Fruit fly (Drosophila melanogaster) whole organism, embryonic: ENCODE measurements around the gene CG43208.
A peak's percentile ranks its signal among the peaks of the same experiment; 100 is the strongest.

Experiments used
- CG10209 ChIP-seq: fragments of 200-800 bp; sonication (Bioruptor generic); optimal IDR thresholded peaks from 3 replicates; lab custom pipeline; 2017; ENCODE audit warnings: missing biosample characterization, mild to moderate bottlenecking, missing genetic modification characterization, missing genetic modification reagents
- CG11456 ChIP-seq: fragments of 200-800 bp; sonication (Bioruptor generic); IDR thresholded peaks from 3 replicates; pipeline ENCODE4 v1.3.6; 2022; ENCODE audit warnings: missing biosample characterization, missing genetic modification characterization
- CG12299 ChIP-seq: fragments of 200-800 bp; sonication (Bioruptor generic); optimal IDR thresholded peaks from 2 replicates; lab custom pipeline; 2018; ENCODE audit warnings: missing biosample characterization, mild to moderate bottlenecking, missing genetic modification characterization
- CG12659 ChIP-seq: fragments of 200-800 bp; sonication (Bioruptor generic); optimal IDR thresholded peaks from 3 replicates; lab custom pipeline; 2017; ENCODE audit warnings: mild to moderate bottlenecking, missing biosample characterization, missing genetic modification reagents, missing genetic modification characterization
- CG12744 ChIP-seq: fragments of 200-800 bp; sonication (Bioruptor generic); optimal IDR thresholded peaks from 2 replicates; lab custom pipeline; 2016; ENCODE audit warnings: missing biosample characterization, missing genetic modification characterization
- CG13287 ChIP-seq: fragments of 200-800 bp; sonication (Bioruptor generic); IDR thresholded peaks from 2 replicates; pipeline ENCODE4 v1.3.6; 2022; ENCODE audit warnings: missing biosample characterization, missing genetic modification characterization; ENCODE audit not compliant: partially characterized antibody
- CG13624 ChIP-seq: fragments of 200-800 bp; sonication (Bioruptor generic); optimal IDR thresholded peaks from 2 replicates; lab custom pipeline; 2016; ENCODE audit warnings: missing biosample characterization, missing genetic modification characterization
- CG15073 ChIP-seq: fragments of 200-800 bp; sonication (Bioruptor generic); optimal IDR thresholded peaks from 2 replicates; lab custom pipeline; 2016; ENCODE audit warnings: missing biosample characterization, missing genetic modification characterization
- CG15514 ChIP-seq: fragments of 200-800 bp; sonication (Bioruptor generic); optimal IDR thresholded peaks from 3 replicates; lab custom pipeline; 2017; ENCODE audit warnings: missing biosample characterization, missing genetic modification characterization, mild to moderate bottlenecking, moderate library complexity, missing genetic modification reagents
- CG17361 ChIP-seq: fragments of 200-800 bp; sonication (Bioruptor generic); IDR thresholded peaks from 3 replicates; pipeline ENCODE4 v1.3.6; 2022; ENCODE audit warnings: missing biosample characterization, missing genetic modification characterization
- CG17912 ChIP-seq: fragments of 200-800 bp; sonication (Bioruptor generic); optimal IDR thresholded peaks from 2 replicates; lab custom pipeline; 2018; ENCODE audit warnings: missing biosample characterization, mild to moderate bottlenecking, missing genetic modification characterization
- CG2712 ChIP-seq: fragments of 200-800 bp; optimal IDR thresholded peaks from 3 replicates; lab custom pipeline; 2019; ENCODE audit warnings: missing biosample characterization, mild to moderate bottlenecking, missing genetic modification characterization, moderate library complexity
- CG3163 ChIP-seq: fragments of 200-800 bp; sonication (Bioruptor generic); optimal IDR thresholded peaks from 3 replicates; lab custom pipeline; 2016; ENCODE audit warnings: missing biosample characterization, missing genetic modification characterization
- CG32767 ChIP-seq: fragments of 200-800 bp; sonication (Bioruptor generic); IDR thresholded peaks from 2 replicates; pipeline ENCODE4 v1.3.6; 2022; ENCODE audit warnings: missing biosample characterization, missing genetic modification characterization
- CG4404 ChIP-seq: fragments of 200-800 bp; sonication (Bioruptor generic); IDR thresholded peaks from 2 replicates; pipeline ENCODE4 v1.3.6; 2022; ENCODE audit warnings: missing biosample characterization, missing genetic modification characterization
- CG5953 ChIP-seq: fragments of 200-800 bp; sonication (Bioruptor generic); IDR thresholded peaks from 2 replicates; pipeline ENCODE4 v1.3.6; 2022; ENCODE audit warnings: missing biosample characterization, missing genetic modification characterization
- CG6272 ChIP-seq: fragments of 200-800 bp; sonication (Bioruptor generic); IDR thresholded peaks from 2 replicates; pipeline ENCODE4 v1.3.6; 2022; ENCODE audit warnings: missing biosample characterization, missing genetic modification characterization
- CG6813 ChIP-seq: fragments of 200-800 bp; sonication (Bioruptor generic); optimal IDR thresholded peaks from 2 replicates; lab custom pipeline; 2017; ENCODE audit warnings: missing biosample characterization, missing genetic modification characterization, mild to moderate bottlenecking, moderate library complexity, missing genetic modification reagents
- CG7839 ChIP-seq: fragments of 200-800 bp; sonication (Bioruptor generic); optimal IDR thresholded peaks from 3 replicates; lab custom pipeline; 2018; ENCODE audit warnings: missing biosample characterization, mild to moderate bottlenecking, missing genetic modification characterization, moderate library complexity
- CG9727 ChIP-seq: fragments of 200-800 bp; sonication (Bioruptor generic); optimal IDR thresholded peaks from 3 replicates; lab custom pipeline; 2017; ENCODE audit warnings: missing biosample characterization, mild to moderate bottlenecking, missing genetic modification characterization
- CTCF ChIP-seq: fragments of 200-800 bp; sonication (Bioruptor generic); optimal IDR thresholded peaks from 2 replicates; lab custom pipeline; 2017; ENCODE audit warnings: missing biosample characterization, mild to moderate bottlenecking, missing genetic modification characterization, moderate library complexity
- ERR ChIP-seq: fragments of 200-800 bp; sonication (Bioruptor generic); optimal IDR thresholded peaks from 2 replicates; lab custom pipeline; 2016; ENCODE audit warnings: missing biosample characterization, missing genetic modification characterization
- Eip74EF ChIP-seq, 2 experiments: fragments of 200-800 bp in 1 of 2; fragments of >200 bp in 1 of 2; sonication (Bioruptor generic) in 1 of 2; optimal IDR thresholded peaks; 2 replicates each; lab custom pipeline; 2017 to 2019; ENCODE audit warnings: missing biosample characterization in 2 of 2, missing genetic modification characterization in 2 of 2, mild to moderate bottlenecking in 1 of 2, moderate library complexity in 1 of 2
- Ets97D ChIP-seq: fragments of 200-800 bp; sonication (Bioruptor generic); optimal IDR thresholded peaks from 3 replicates; lab custom pipeline; 2016; ENCODE audit warnings: missing biosample characterization, missing genetic modification characterization
- Hand ChIP-seq: fragments of 200-800 bp; sonication (Bioruptor generic); optimal IDR thresholded peaks from 2 replicates; lab custom pipeline; 2017; ENCODE audit warnings: mild to moderate bottlenecking, missing biosample characterization, missing genetic modification reagents, missing genetic modification characterization
- MBD-R2 ChIP-seq: fragments of 200-800 bp; sonication (Bioruptor generic); IDR thresholded peaks from 2 replicates; pipeline ENCODE4 v1.3.6; 2022; ENCODE audit warnings: missing biosample characterization, missing genetic modification characterization
- NC2β ChIP-seq: fragments of 200-800 bp; sonication (Bioruptor generic); optimal IDR thresholded peaks from 2 replicates; lab custom pipeline; 2016; ENCODE audit warnings: missing biosample characterization, missing genetic modification characterization
- Neu2 ChIP-seq: fragments of 200-800 bp; sonication (Bioruptor generic); optimal IDR thresholded peaks from 3 replicates; lab custom pipeline; 2016; ENCODE audit warnings: missing biosample characterization, missing genetic modification characterization, borderline replicate concordance
- NfI ChIP-seq: fragments of 200-800 bp; sonication (Bioruptor generic); optimal IDR thresholded peaks from 3 replicates; lab custom pipeline; 2018; ENCODE audit warnings: missing biosample characterization, mild to moderate bottlenecking, missing genetic modification characterization, moderate library complexity
- Ravus ChIP-seq: fragments of 200-800 bp; sonication (Bioruptor generic); IDR thresholded peaks from 2 replicates; pipeline ENCODE4 v1.3.6; 2022; ENCODE audit warnings: missing biosample characterization, missing genetic modification characterization
- Rx ChIP-seq: fragments of 200-800 bp; sonication (Bioruptor generic); IDR thresholded peaks from 2 replicates; pipeline ENCODE4 v1.3.6; 2022; ENCODE audit warnings: missing biosample characterization, missing genetic modification characterization
- Sox102F ChIP-seq: fragments of 200-800 bp; sonication (Bioruptor generic); optimal IDR thresholded peaks from 2 replicates; lab custom pipeline; 2018; ENCODE audit warnings: missing biosample characterization, mild to moderate bottlenecking, missing genetic modification characterization, moderate library complexity
- YL-1 ChIP-seq: fragments of 200-800 bp; sonication (Bioruptor generic); optimal IDR thresholded peaks from 3 replicates; lab custom pipeline; 2017; ENCODE audit warnings: missing biosample characterization, mild to moderate bottlenecking, missing genetic modification characterization
- ara ChIP-seq: fragments of 200-800 bp; sonication (Bioruptor generic); IDR thresholded peaks from 2 replicates; pipeline ENCODE4 v1.3.6; 2022; ENCODE audit warnings: missing biosample characterization, missing genetic modification characterization
- dmrt99B ChIP-seq: fragments of 200-800 bp; sonication (Bioruptor generic); optimal IDR thresholded peaks from 2 replicates; lab custom pipeline; 2018; ENCODE audit warnings: missing biosample characterization, mild to moderate bottlenecking, missing genetic modification characterization, moderate library complexity
- fd102C ChIP-seq: fragments of 200-800 bp; sonication (Bioruptor generic); optimal IDR thresholded peaks from 2 replicates; lab custom pipeline; 2018; ENCODE audit warnings: missing biosample characterization, mild to moderate bottlenecking, missing genetic modification characterization, moderate library complexity
- fd64A ChIP-seq: fragments of 200-800 bp; sonication (Bioruptor generic); optimal IDR thresholded peaks from 3 replicates; lab custom pipeline; 2018; ENCODE audit warnings: missing biosample characterization, mild to moderate bottlenecking, missing genetic modification characterization
- kah ChIP-seq: fragments of 200-800 bp; sonication (Bioruptor generic); optimal IDR thresholded peaks from 2 replicates; lab custom pipeline; 2018; ENCODE audit warnings: missing biosample characterization, mild to moderate bottlenecking, missing genetic modification characterization
- knrl ChIP-seq: fragments of 200-800 bp; sonication (Bioruptor generic); IDR thresholded peaks from 3 replicates; pipeline ENCODE4 v1.3.6; 2022; ENCODE audit warnings: missing biosample characterization, missing genetic modification characterization; ENCODE audit not compliant: partially characterized antibody
- lmd ChIP-seq: fragments of 200-800 bp; sonication (Bioruptor generic); IDR thresholded peaks from 2 replicates; pipeline ENCODE4 v1.3.6; 2022; ENCODE audit warnings: missing biosample characterization, missing genetic modification characterization
- mam ChIP-seq: fragments of 200-800 bp; sonication (Bioruptor generic); optimal IDR thresholded peaks from 3 replicates; lab custom pipeline; 2016; ENCODE audit warnings: missing biosample characterization, missing genetic modification characterization
- sc ChIP-seq, 3 experiments: fragments of >200 bp in 2 of 3; fragments of 200-800 bp in 1 of 3; sonication (Bioruptor generic) in 1 of 3; optimal IDR thresholded peaks; 2 replicates in 2 of 3; 3 replicates in 1 of 3; lab custom pipeline; 2017; ENCODE audit warnings: mild to moderate bottlenecking in 1 of 3, missing biosample characterization in 1 of 3, missing genetic modification characterization in 1 of 3, missing genetic modification reagents in 1 of 3
- scrt ChIP-seq: fragments of 200-800 bp; sonication (Bioruptor generic); optimal IDR thresholded peaks from 2 replicates; lab custom pipeline; 2018; ENCODE audit warnings: missing biosample characterization, mild to moderate bottlenecking, missing genetic modification characterization, moderate library complexity
- slbo ChIP-seq: fragments of 200-800 bp; sonication (Bioruptor generic); IDR thresholded peaks from 2 replicates; pipeline ENCODE4 v1.3.6; 2022; ENCODE audit warnings: missing biosample characterization, missing genetic modification characterization
- stc ChIP-seq: fragments of 200-800 bp; sonication (Bioruptor generic); IDR thresholded peaks from 2 replicates; pipeline ENCODE4 v1.3.6; 2022; ENCODE audit warnings: missing biosample characterization, missing genetic modification characterization
- tin ChIP-seq: fragments of 200-800 bp; sonication (Bioruptor generic); optimal IDR thresholded peaks from 3 replicates; lab custom pipeline; 2016; ENCODE audit warnings: missing biosample characterization, missing genetic modification characterization
- ttk ChIP-seq: fragments of 200-800 bp; sonication (Bioruptor generic); IDR thresholded peaks from 2 replicates; pipeline ENCODE4 v2.1.2; 2022; ENCODE audit warnings: missing biosample characterization, missing genetic modification characterization
- unpg ChIP-seq: fragments of 200-800 bp; sonication (Bioruptor generic); optimal IDR thresholded peaks from 3 replicates; lab custom pipeline; 2018; ENCODE audit warnings: missing biosample characterization, mild to moderate bottlenecking, missing genetic modification characterization, moderate library complexity

CG43208 gene

DNA sequence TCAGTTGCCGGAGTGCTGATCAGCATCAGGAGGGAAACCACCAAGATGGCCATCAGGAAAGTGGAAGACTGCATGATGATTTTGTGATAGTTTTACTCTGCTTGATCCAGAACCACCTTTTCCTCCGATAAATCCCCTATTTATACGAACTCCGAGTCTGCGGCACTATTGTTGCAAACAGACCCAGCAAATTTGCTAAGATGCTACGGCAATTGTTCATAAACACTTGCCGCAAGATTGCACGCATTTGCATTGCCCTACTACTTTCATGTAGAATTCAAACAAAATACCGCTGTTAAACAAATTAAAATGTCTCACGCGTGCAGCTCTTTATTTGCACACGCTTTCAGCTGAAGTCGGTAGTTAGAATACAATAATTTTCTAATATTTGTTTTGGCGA, 15.9 kb downstream of the CG43208 start, which contains the start of gene CG45080:
Gene CG45080, minus strand, starts transcription at position 101 of the 400 bp plus-strand sequence.
- 0 out of 3 replicates have a peak, but pooled peaks have one; percentile 13 for TF ChIP-seq CG11456 (GFP tag; lab: Robert Waterston, UW)
- TF ChIP-seq lmd (GFP tag; lab: Robert Waterston, UW): no peak

DNA sequence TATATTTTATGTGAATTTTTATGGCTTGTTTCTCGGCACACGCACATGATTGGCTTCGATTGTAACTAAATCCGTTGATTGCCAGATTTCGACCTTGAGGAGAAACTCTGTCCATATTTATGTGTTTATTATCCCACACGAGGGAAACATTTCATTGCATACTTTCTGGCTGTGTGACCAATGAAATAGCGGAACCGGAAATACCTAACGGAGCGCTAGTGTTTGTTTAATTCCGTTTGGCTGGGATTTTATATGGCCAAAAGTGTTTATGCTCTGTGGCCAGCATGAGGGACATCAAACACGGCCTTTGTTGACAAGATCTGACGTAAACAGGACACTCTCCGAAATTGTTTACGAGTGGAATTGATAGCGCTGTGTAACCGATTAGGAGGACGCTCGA, 16.6 kb downstream of the CG43208 start:
- TF ChIP-seq fd64A (GFP tag; lab: Kevin White, UChicago) (no peak), CG5953 (no peak), dmrt99B (no peak), CG13624 (no peak), scrt (no peak), MBD-R2 (GFP tag; lab: Robert Waterston, UW) (no peak), Hand (GFP tag; lab: Kevin White, UChicago) (no peak), CG7839 (peak; percentile 39), knrl (GFP tag; lab: Robert Waterston, UW) (no peak), CG13287 (GFP tag; lab: Robert Waterston, UW) (no peak), CG15073 (GFP tag; lab: Kevin White, UChicago) (no peak), slbo (no peak), CG12744 (GFP tag; lab: Kevin White, UChicago) (peak; percentile 31), ara (no peak), CG10209 (GFP tag; lab: Kevin White, UChicago) (peak; percentile 5), NC2β (GFP tag; lab: Kevin White, UChicago) (no peak), Rx (GFP tag; lab: Robert Waterston, UW) (0 out of 2 replicates have a peak, but pooled peaks have one; percentile 5), CG4404 (GFP tag; lab: Robert Waterston, UW) (no peak), sc (optimal IDR thresholded peaks at IDR 0.05; lab: Kevin White, UChicago) (no peak), sc (GFP tag; optimal IDR thresholded peaks at IDR 0.05; lab: Kevin White, UChicago) (peak; percentile 27), Ravus (GFP tag; lab: Robert Waterston, UW) (no peak), CG9727 (GFP tag; lab: Kevin White, UChicago) (no peak), Ets97D (peak; percentile 96), CG6813 (GFP tag; lab: Kevin White, UChicago) (peak; percentile 20), CG17912 (GFP tag; lab: Kevin White, UChicago) (peak; percentile 8), CG17361 (no peak), Neu2 (GFP tag; lab: Kevin White, UChicago) (no peak), kah (GFP tag; lab: Kevin White, UChicago) (no peak), CG12299 (tag; lab: Kevin White, UChicago) (no peak), CG2712 (tag; lab: Kevin White, UChicago) (no peak), CG12659 (peak; percentile 8), mam (GFP tag; lab: Kevin White, UChicago) (no peak), CG15514 (GFP tag; lab: Kevin White, UChicago) (no peak), YL-1 (no peak), CTCF (peak; percentile 35), fd102C (GFP tag; lab: Kevin White, UChicago) (no peak), Sox102F (GFP tag; lab: Kevin White, UChicago) (peak; percentile 16), unpg (GFP tag; lab: Kevin White, UChicago) (no peak), CG32767 (0 out of 2 replicates have a peak, but pooled peaks have one; percentile 39), CG3163 (GFP tag; lab: Kevin White, UChicago) (no peak), stc (GFP tag; lab: Robert Waterston, UW) (peak; percentile 57; the same call in 1 of the 2 replicates), CG6272 (no peak), NfI (peak; percentile 66), Eip74EF (GFP tag; optimal IDR thresholded peaks at IDR 0.05; lab: Kevin White, UChicago) (peak in 1 of 2 experiments; percentile 23), tin (GFP tag; lab: Kevin White, UChicago) (no peak), ttk (peak; percentile 30; the same call in 1 of the 2 replicates), ERR (GFP tag; lab: Kevin White, UChicago) (no peak)
